Fruit fly (Drosophila melanogaster) whole organism, embryonic: ENCODE measurements around the gene Tti1.

Experiments
- Atf6 ChIP-seq: fragments of 200-800 bp; sonication (Bioruptor generic); IDR thresholded peaks from 2 replicates; pipeline ENCODE4 v1.3.6; 2022; ENCODE audit warnings: missing biosample characterization, missing genetic modification characterization
- BEAF-32 ChIP-seq: fragments of 200-800 bp; sonication (Bioruptor generic); optimal IDR thresholded peaks from 3 replicates; lab custom pipeline; 2017; ENCODE audit warnings: missing biosample characterization, missing genetic modification characterization, mild to moderate bottlenecking, moderate library complexity, missing genetic modification reagents
- CG10565 ChIP-seq: fragments of 200-800 bp; sonication (Bioruptor generic); optimal IDR thresholded peaks from 3 replicates; lab custom pipeline; 2016; ENCODE audit warnings: missing biosample characterization, mild to moderate bottlenecking, missing genetic modification characterization
- CG12104 ChIP-seq: fragments of 200-800 bp; sonication (Bioruptor generic); optimal IDR thresholded peaks from 3 replicates; lab custom pipeline; 2016; ENCODE audit warnings: missing biosample characterization, missing genetic modification characterization
- CG12299 ChIP-seq: fragments of 200-800 bp; sonication (Bioruptor generic); optimal IDR thresholded peaks from 2 replicates; lab custom pipeline; 2018; ENCODE audit warnings: missing biosample characterization, mild to moderate bottlenecking, missing genetic modification characterization
- CG13296 ChIP-seq: fragments of 200-800 bp; sonication (Bioruptor generic); optimal IDR thresholded peaks from 3 replicates; lab custom pipeline; 2018; ENCODE audit warnings: missing biosample characterization, mild to moderate bottlenecking, missing genetic modification characterization
- CG14965 ChIP-seq: fragments of 200-800 bp; sonication (Bioruptor generic); optimal IDR thresholded peaks from 2 replicates; lab custom pipeline; 2016; ENCODE audit warnings: missing biosample characterization, missing genetic modification characterization, borderline replicate concordance
- CG17328 ChIP-seq: fragments of 200-800 bp; sonication (Bioruptor generic); IDR thresholded peaks from 2 replicates; pipeline ENCODE4 v1.3.6; 2022; ENCODE audit warnings: missing biosample characterization, missing genetic modification characterization
- CG17361 ChIP-seq: fragments of 200-800 bp; sonication (Bioruptor generic); IDR thresholded peaks from 3 replicates; pipeline ENCODE4 v1.3.6; 2022; ENCODE audit warnings: missing biosample characterization, missing genetic modification characterization
- CG17802 ChIP-seq: fragments of 200-800 bp; sonication (Bioruptor generic); optimal IDR thresholded peaks from 2 replicates; lab custom pipeline; 2018; ENCODE audit warnings: missing biosample characterization, mild to moderate bottlenecking, missing genetic modification characterization, moderate library complexity
- CG2199 ChIP-seq: fragments of 200-800 bp; sonication (Bioruptor generic); IDR thresholded peaks from 3 replicates; pipeline ENCODE4 v1.3.6; 2022; ENCODE audit warnings: missing biosample characterization, missing genetic modification characterization
- CG32532 ChIP-seq: fragments of 200-800 bp; sonication (Bioruptor generic); IDR thresholded peaks from 2 replicates; pipeline ENCODE4 v1.3.6; 2022; ENCODE audit warnings: missing biosample characterization, missing genetic modification characterization
- CG4360 ChIP-seq: fragments of 200-800 bp; sonication (Bioruptor generic); IDR thresholded peaks from 2 replicates; pipeline ENCODE4 v1.3.6; 2022; ENCODE audit warnings: missing biosample characterization, missing genetic modification characterization
- CG43689 ChIP-seq: fragments of 200-800 bp; sonication (Bioruptor generic); IDR thresholded peaks from 2 replicates; pipeline ENCODE4 v1.3.6; 2022; ENCODE audit warnings: missing biosample characterization, missing genetic modification characterization
- CG4730 ChIP-seq: fragments of 200-800 bp; sonication (Bioruptor generic); IDR thresholded peaks from 2 replicates; pipeline ENCODE4 v1.3.6; 2022; ENCODE audit warnings: missing biosample characterization, missing genetic modification characterization
- CG5180 ChIP-seq: fragments of 200-800 bp; sonication (Bioruptor generic); optimal IDR thresholded peaks from 3 replicates; lab custom pipeline; 2017; ENCODE audit warnings: missing biosample characterization, missing genetic modification characterization, mild to moderate bottlenecking, moderate library complexity, missing genetic modification reagents
- CG7987 ChIP-seq: fragments of 200-800 bp; sonication (Bioruptor generic); optimal IDR thresholded peaks from 2 replicates; lab custom pipeline; 2018; ENCODE audit warnings: missing biosample characterization, mild to moderate bottlenecking, missing genetic modification characterization, moderate library complexity
- CG9437 ChIP-seq: fragments of 200-800 bp; sonication (Bioruptor generic); optimal IDR thresholded peaks from 2 replicates; lab custom pipeline; 2018; ENCODE audit warnings: missing biosample characterization, mild to moderate bottlenecking, missing genetic modification characterization
- CG9932 ChIP-seq: fragments of 200-800 bp; sonication (Bioruptor generic); IDR thresholded peaks from 2 replicates; pipeline ENCODE4 v1.3.6; 2022; ENCODE audit warnings: missing biosample characterization, missing genetic modification characterization
- CHES-1-like ChIP-seq: fragments of 200-800 bp; sonication (Bioruptor generic); optimal IDR thresholded peaks from 2 replicates; lab custom pipeline; 2016; ENCODE audit warnings: missing biosample characterization, missing genetic modification characterization
- Ets97D ChIP-seq: fragments of 200-800 bp; sonication (Bioruptor generic); optimal IDR thresholded peaks from 3 replicates; lab custom pipeline; 2016; ENCODE audit warnings: missing biosample characterization, missing genetic modification characterization
- HHEX ChIP-seq: fragments of 200-800 bp; sonication (Bioruptor generic); optimal IDR thresholded peaks from 3 replicates; lab custom pipeline; 2017; ENCODE audit warnings: missing biosample characterization, mild to moderate bottlenecking, missing genetic modification characterization, missing genetic modification reagents
- Hmx ChIP-seq: fragments of 200-800 bp; sonication (Bioruptor generic); optimal IDR thresholded peaks from 2 replicates; lab custom pipeline; 2016; ENCODE audit warnings: missing biosample characterization, missing genetic modification characterization
- MTF-1 ChIP-seq: fragments of 200-800 bp; sonication (Bioruptor generic); optimal IDR thresholded peaks from 2 replicates; lab custom pipeline; 2018; ENCODE audit warnings: missing biosample characterization, mild to moderate bottlenecking, missing genetic modification characterization, borderline replicate concordance
- Mad ChIP-seq: fragments of 200-800 bp; sonication (Bioruptor generic); optimal IDR thresholded peaks from 2 replicates; lab custom pipeline; 2016; ENCODE audit warnings: missing biosample characterization, missing genetic modification characterization
- Opbp ChIP-seq: fragments of 200-800 bp; sonication (Bioruptor generic); IDR thresholded peaks from 3 replicates; pipeline ENCODE4 v1.3.6; 2022; ENCODE audit warnings: missing biosample characterization, missing genetic modification characterization; ENCODE audit not compliant: partially characterized antibody
- PHDP ChIP-seq: fragments of 200-800 bp; sonication (Bioruptor generic); optimal IDR thresholded peaks from 3 replicates; lab custom pipeline; 2018; ENCODE audit warnings: missing biosample characterization, mild to moderate bottlenecking, missing genetic modification characterization, moderate library complexity
- Vsx1 ChIP-seq: fragments of 200-800 bp; sonication (Bioruptor generic); optimal IDR thresholded peaks from 2 replicates; lab custom pipeline; 2017; ENCODE audit warnings: missing biosample characterization, mild to moderate bottlenecking, missing genetic modification characterization, missing genetic modification reagents
- ase ChIP-seq: fragments of 200-800 bp; sonication (Bioruptor generic); IDR thresholded peaks from 3 replicates; pipeline ENCODE4 v1.3.6; 2022; ENCODE audit warnings: missing biosample characterization, missing genetic modification characterization
- bigmax ChIP-seq: fragments of 200-800 bp; sonication (Bioruptor generic); optimal IDR thresholded peaks from 2 replicates; lab custom pipeline; 2018; ENCODE audit warnings: missing biosample characterization, mild to moderate bottlenecking, missing genetic modification characterization
- br ChIP-seq: fragments of >200 bp; optimal IDR thresholded peaks from 2 replicates; lab custom pipeline; 2017
- caup ChIP-seq: fragments of 200-800 bp; sonication (Bioruptor generic); optimal IDR thresholded peaks from 3 replicates; lab custom pipeline; 2017; ENCODE audit warnings: missing biosample characterization, mild to moderate bottlenecking, missing genetic modification characterization, moderate library complexity; ENCODE audit not compliant: severe bottlenecking
- croc ChIP-seq: fragments of 200-800 bp; sonication (Bioruptor generic); conservative IDR thresholded peaks from 3 replicates; pipeline ENCODE4 v1.3.6; 2022; ENCODE audit warnings: missing biosample characterization, missing genetic modification characterization
- crol ChIP-seq: fragments of 200-800 bp; sonication (Bioruptor generic); IDR thresholded peaks from 2 replicates; pipeline ENCODE4 v1.3.6; 2022; ENCODE audit warnings: missing biosample characterization, missing genetic modification characterization
- crp ChIP-seq, 2 experiments: fragments of 200-800 bp; sonication (Bioruptor generic); optimal IDR thresholded peaks; 2 replicates in 1 of 2; 3 replicates in 1 of 2; lab custom pipeline; 2017; ENCODE audit warnings: missing biosample characterization in 2 of 2, missing genetic modification characterization in 2 of 2, mild to moderate bottlenecking in 1 of 2, moderate library complexity in 1 of 2
- emc ChIP-seq: fragments of 200-800 bp; sonication (Bioruptor generic); optimal IDR thresholded peaks from 2 replicates; lab custom pipeline; 2016; ENCODE audit warnings: missing biosample characterization, missing genetic modification characterization
- gsb-n ChIP-seq: fragments of 200-800 bp; sonication (Bioruptor generic); optimal IDR thresholded peaks from 3 replicates; lab custom pipeline; 2018; ENCODE audit warnings: missing biosample characterization, mild to moderate bottlenecking, missing genetic modification characterization
- ind ChIP-seq: fragments of 200-800 bp; sonication (Bioruptor generic); optimal IDR thresholded peaks from 3 replicates; lab custom pipeline; 2016; ENCODE audit warnings: missing biosample characterization, missing genetic modification characterization
- nerfin-1 ChIP-seq: fragments of 200-800 bp; sonication (Bioruptor generic); optimal IDR thresholded peaks from 3 replicates; lab custom pipeline; 2019; ENCODE audit warnings: missing biosample characterization, mild to moderate bottlenecking, missing genetic modification characterization, moderate library complexity
- odd ChIP-seq: fragments of 200-800 bp; sonication (Bioruptor generic); optimal IDR thresholded peaks from 2 replicates; lab custom pipeline; 2017; ENCODE audit warnings: missing biosample characterization, mild to moderate bottlenecking, missing genetic modification characterization
- peb ChIP-seq: fragments of 200-800 bp; sonication (Bioruptor generic); IDR thresholded peaks from 2 replicates; pipeline ENCODE4 v1.3.6; 2022; ENCODE audit warnings: missing biosample characterization, missing genetic modification characterization
- ro ChIP-seq: fragments of 200-800 bp; sonication (Bioruptor generic); IDR thresholded peaks from 2 replicates; pipeline ENCODE4 v1.3.6; 2022; ENCODE audit warnings: missing biosample characterization, missing genetic modification characterization
- slbo ChIP-seq: fragments of 200-800 bp; sonication (Bioruptor generic); IDR thresholded peaks from 2 replicates; pipeline ENCODE4 v1.3.6; 2022; ENCODE audit warnings: missing biosample characterization, missing genetic modification characterization
- sr ChIP-seq: fragments of 200-800 bp; sonication (Bioruptor generic); IDR thresholded peaks from 3 replicates; pipeline ENCODE4 v1.3.6; 2022; ENCODE audit warnings: missing biosample characterization, missing genetic modification characterization
- ssp ChIP-seq: fragments of 200-800 bp; sonication (Bioruptor generic); IDR thresholded peaks from 2 replicates; pipeline ENCODE4 v1.3.6; 2022; ENCODE audit warnings: missing biosample characterization, missing genetic modification characterization
- stc ChIP-seq: fragments of 200-800 bp; sonication (Bioruptor generic); IDR thresholded peaks from 2 replicates; pipeline ENCODE4 v1.3.6; 2022; ENCODE audit warnings: missing biosample characterization, missing genetic modification characterization
- tll ChIP-seq, 2 experiments: fragments of 200-800 bp in 1 of 2; fragments of >200 bp in 1 of 2; sonication (Bioruptor generic) in 1 of 2; optimal IDR thresholded peaks; 2 replicates each; lab custom pipeline; 2017 to 2019; ENCODE audit warnings: missing biosample characterization in 2 of 2, missing genetic modification characterization in 2 of 2, mild to moderate bottlenecking in 1 of 2, moderate library complexity in 1 of 2
- trem ChIP-seq: fragments of 200-800 bp; optimal IDR thresholded peaks from 3 replicates; lab custom pipeline; 2019; ENCODE audit warnings: missing biosample characterization, mild to moderate bottlenecking, missing genetic modification characterization, moderate library complexity
- twi ChIP-seq: fragments of 200-800 bp; optimal IDR thresholded peaks from 2 replicates; lab custom pipeline; 2019; ENCODE audit warnings: missing biosample characterization, mild to moderate bottlenecking, missing genetic modification characterization, moderate library complexity
- zen2 ChIP-seq: fragments of 200-800 bp; sonication (Bioruptor generic); IDR thresholded peaks from 3 replicates; pipeline ENCODE4 v1.3.6; 2022; ENCODE audit warnings: missing biosample characterization, missing genetic modification characterization; ENCODE audit not compliant: partially characterized antibody

The Tti1 gene

dm6 chr3R:9777941-9778360 is 23.5 kb upstream of the Tti1 start, which contains the start of gene RpS29 (continued):
- TF ChIP-seq peb (0 out of 2 replicates have a peak, but pooled peaks have one; percentile 17), CG2199 (GFP tag; lab: Robert Waterston, UW) (peak; percentile 55; the same call in 1 of the 3 replicates), ro (GFP tag; lab: Robert Waterston, UW) (peak; percentile 54; the same call in 1 of the 2 replicates), gsb-n (tag; lab: Kevin White, UChicago) (peak; percentile 54), ase (GFP tag; lab: Robert Waterston, UW) (peak; percentile 65; the same call in 2 of the 3 replicates), Hmx (GFP tag; lab: Kevin White, UChicago) (no peak), odd (GFP tag; lab: Kevin White, UChicago) (peak; percentile 72), ind (GFP tag; lab: Kevin White, UChicago) (peak; percentile 83), sr (peak; percentile 61; the same call in 2 of the 3 replicates), CG17361 (peak; percentile 68), ssp (GFP tag; lab: Robert Waterston, UW) (peak; percentile 49), CG17328 (GFP tag; lab: Robert Waterston, UW) (peak; percentile 74), Atf6 (GFP tag; lab: Robert Waterston, UW) (peak; percentile 72), CG10565 (no peak), CG17802 (tag; lab: Kevin White, UChicago) (peak; percentile 53), crol (GFP tag; lab: Robert Waterston, UW) (no peak), CG32532 (GFP tag; lab: Robert Waterston, UW) (peak; percentile 89), CG4730 (GFP tag; lab: Robert Waterston, UW) (peak; percentile 46; the same call in 1 of the 2 replicates), croc (GFP tag; lab: Robert Waterston, UW) (0 out of 3 replicates have a peak, but pooled peaks have one; percentile 32), nerfin-1 (peak; percentile 75), CG43689 (no peak), Mad (GFP tag; lab: Kevin White, UChicago) (peak; percentile 85), caup (GFP tag; lab: Kevin White, UChicago) (peak; percentile 92), PHDP (peak; percentile 67), emc (peak; percentile 83), crp (GFP tag; optimal IDR thresholded peaks at IDR 0.05; lab: Kevin White, UChicago) (peak in 1 of 2 experiments; percentile 50), CG12104 (GFP tag; lab: Kevin White, UChicago) (peak; percentile 68), trem (tag; lab: Kevin White, UChicago) (peak; percentile 92), Vsx1 (GFP tag; lab: Kevin White, UChicago) (peak; percentile 72), stc (GFP tag; lab: Robert Waterston, UW) (peak; percentile 71), CG13296 (GFP tag; lab: Kevin White, UChicago) (peak; percentile 90), tll (GFP tag; optimal IDR thresholded peaks at IDR 0.05; lab: Kevin White, UChicago) (no peak), twi (tag; lab: Kevin White, UChicago) (peak; percentile 27), Ets97D (peak; percentile 98), CG9437 (no peak), CG14965 (GFP tag; lab: Kevin White, UChicago) (peak; percentile 21), BEAF-32 (GFP tag; lab: Kevin White, UChicago) (peak; percentile 98), zen2 (GFP tag; lab: Robert Waterston, UW) (peak; percentile 93), CG12299 (peak; percentile 66), CG4360 (GFP tag; lab: Robert Waterston, UW) (no peak), CHES-1-like (GFP tag; lab: Kevin White, UChicago) (peak; percentile 93), Opbp (GFP tag; lab: Robert Waterston, UW) (peak; percentile 97), bigmax (GFP tag; lab: Kevin White, UChicago) (peak; percentile 99), MTF-1 (GFP tag; lab: Kevin White, UChicago) (peak; percentile 79), CG5180 (peak; percentile 24), CG7987 (GFP tag; lab: Kevin White, UChicago) (peak; percentile 90), CG9932 (GFP tag; lab: Robert Waterston, UW) (peak; percentile 95), HHEX (peak; percentile 82), slbo (GFP tag; lab: Robert Waterston, UW) (peak; percentile 95), br (lab: Kevin White, UChicago) (no peak)
